Worm (Caenorhabditis elegans) whole organism, L1 larva: ENCODE measurements around the gene F58A6.2.
"Not testable (repeated sequence)": the region's sequence is repeated elsewhere in the genome, so short reads cannot be mapped to it uniquely, and the experiment has no call there.

ENCODE experiments used
- C34B4.2 ChIP-seq: sonication (generic microtip); optimal IDR thresholded peaks from 2 replicates; lab custom pipeline; 2017; ENCODE audit warnings: mild to moderate bottlenecking, missing genetic modification characterization, missing compliant biosample characterization
- Y116A8C.19 ChIP-seq: sonication (generic microtip); optimal IDR thresholded peaks from 2 replicates; lab custom pipeline; 2016; ENCODE audit warnings: missing compliant biosample characterization, missing genetic modification characterization, borderline replicate concordance
- alr-1 ChIP-seq: fragments of 200-800 bp; sonication (Bioruptor generic); optimal IDR thresholded peaks from 2 replicates; lab custom pipeline; 2018; ENCODE audit warnings: borderline replicate concordance, mild to moderate bottlenecking, missing genetic modification characterization, missing compliant biosample characterization
- aly-2 ChIP-seq: fragments of 150-350 bp; optimal IDR thresholded peaks from 2 replicates; lab custom pipeline; 2014; ENCODE audit warnings: missing biosample characterization, missing genetic modification characterization
- blmp-1 ChIP-seq: fragments of 150-350 bp; optimal IDR thresholded peaks from 2 replicates; lab custom pipeline; 2014; ENCODE audit warnings: missing biosample characterization, missing genetic modification characterization
- ceh-82 ChIP-seq, 3 experiments: fragments of 150-350 bp in 1 of 3; sonication (generic microtip) in 2 of 3; optimal IDR thresholded peaks; 2 replicates each; lab custom pipeline; 2014 to 2017; ENCODE audit warnings: missing biosample characterization in 3 of 3, missing genetic modification characterization in 3 of 3
- ceh-88 ChIP-seq: fragments of 200-800 bp; sonication (Bioruptor generic); IDR thresholded peaks from 2 replicates; pipeline ENCODE4 v1.3.6; 2022; ENCODE audit warnings: missing genetic modification characterization, missing compliant biosample characterization
- ceh-90 ChIP-seq: sonication (generic microtip); optimal IDR thresholded peaks from 2 replicates; lab custom pipeline; 2016; ENCODE audit warnings: missing genetic modification characterization, missing compliant biosample characterization
- efl-3 ChIP-seq: fragments of 200-800 bp; sonication (Bioruptor generic); optimal IDR thresholded peaks from 2 replicates; lab custom pipeline; 2018; ENCODE audit warnings: mild to moderate bottlenecking, missing genetic modification characterization, missing compliant biosample characterization
- fos-1 ChIP-seq: fragments of 150-350 bp; optimal IDR thresholded peaks from 2 replicates; lab custom pipeline; 2014; ENCODE audit warnings: missing biosample characterization, missing genetic modification characterization
- hlh-17 ChIP-seq: fragments of 200-800 bp; sonication (Bioruptor generic); optimal IDR thresholded peaks from 2 replicates; lab custom pipeline; 2018; ENCODE audit warnings: missing genetic modification characterization, mild to moderate bottlenecking, missing compliant biosample characterization, moderate library complexity, borderline replicate concordance
- hpl-2 ChIP-seq: fragments of 150-350 bp; optimal IDR thresholded peaks from 2 replicates; lab custom pipeline; 2014; ENCODE audit warnings: missing biosample characterization, missing genetic modification reagents, missing genetic modification characterization
- lin-13 ChIP-seq: fragments of 150-350 bp; optimal IDR thresholded peaks from 2 replicates; lab custom pipeline; 2014; ENCODE audit warnings: missing biosample characterization, missing genetic modification reagents, missing genetic modification characterization
- lin-14 ChIP-seq: fragments of 200-800 bp; sonication (Bioruptor generic); optimal IDR thresholded peaks from 2 replicates; lab custom pipeline; 2018; ENCODE audit warnings: mild to moderate bottlenecking, missing genetic modification characterization, moderate library complexity, missing compliant biosample characterization
- lin-15B ChIP-seq: fragments of 150-350 bp; sonication (generic microtip); optimal IDR thresholded peaks from 3 replicates; lab custom pipeline; 2014; ENCODE audit warnings: missing biosample characterization, missing genetic modification characterization
- lir-3 ChIP-seq: sonication (generic microtip); optimal IDR thresholded peaks from 2 replicates; lab custom pipeline; 2016; ENCODE audit warnings: mild to moderate bottlenecking, missing genetic modification characterization, moderate library complexity, missing compliant biosample characterization; ENCODE audit not compliant: poor library complexity
- mep-1 ChIP-seq: fragments of 150-350 bp; optimal IDR thresholded peaks from 2 replicates; lab custom pipeline; 2014; ENCODE audit warnings: missing biosample characterization, missing genetic modification characterization
- nhr-11 ChIP-seq: fragments of 150-350 bp; optimal IDR thresholded peaks from 2 replicates; lab custom pipeline; 2014; ENCODE audit warnings: missing biosample characterization, missing genetic modification characterization
- nhr-12 ChIP-seq: sonication (generic microtip); optimal IDR thresholded peaks from 2 replicates; lab custom pipeline; 2017; ENCODE audit warnings: missing biosample characterization, missing genetic modification characterization
- nhr-19 ChIP-seq: fragments of 200-800 bp; sonication (Bioruptor generic); conservative IDR thresholded peaks from 2 replicates; pipeline ENCODE4 v1.3.6; 2022; ENCODE audit warnings: missing genetic modification characterization, missing compliant biosample characterization
- nhr-76 ChIP-seq: sonication (generic microtip); optimal IDR thresholded peaks from 2 replicates; lab custom pipeline; 2017; ENCODE audit warnings: missing biosample characterization, missing genetic modification characterization
- nhr-77 ChIP-seq: fragments of 150-350 bp; optimal IDR thresholded peaks from 2 replicates; lab custom pipeline; 2014; ENCODE audit warnings: missing biosample characterization, missing genetic modification characterization
- nhr-85 ChIP-seq: sonication (generic microtip); peaks from one replicate; lab custom pipeline; 2016; ENCODE audit warnings: missing genetic modification characterization, inconsistent platforms, missing compliant biosample characterization
- nhr-90 ChIP-seq: sonication (generic microtip); optimal IDR thresholded peaks from 2 replicates; lab custom pipeline; 2016; ENCODE audit warnings: mild to moderate bottlenecking, missing genetic modification characterization, missing compliant biosample characterization; ENCODE audit not compliant: poor library complexity
- pag-3 ChIP-seq: sonication (generic microtip); optimal IDR thresholded peaks from 2 replicates; lab custom pipeline; 2017; ENCODE audit warnings: missing genetic modification characterization, mild to moderate bottlenecking, missing compliant biosample characterization, antibody characterized with exemption, borderline replicate concordance; ENCODE audit not compliant: insufficient read depth
- pqm-1 ChIP-seq: sonication (generic microtip); optimal IDR thresholded peaks from 3 replicates; lab custom pipeline; 2017; ENCODE audit warnings: missing biosample characterization, missing genetic modification characterization
- skn-1 ChIP-seq: fragments of 150-350 bp; optimal IDR thresholded peaks from 2 replicates; lab custom pipeline; 2014; ENCODE audit warnings: missing biosample characterization, missing genetic modification characterization
- snu-23 ChIP-seq: sonication (generic microtip); optimal IDR thresholded peaks from 2 replicates; lab custom pipeline; 2016; ENCODE audit warnings: missing genetic modification characterization, missing compliant biosample characterization
- sptf-1 ChIP-seq: fragments of 150-350 bp; optimal IDR thresholded peaks from 2 replicates; lab custom pipeline; 2014; ENCODE audit warnings: missing biosample characterization, missing genetic modification characterization
- sup-37 ChIP-seq: fragments of 200-800 bp; sonication (Bioruptor generic); optimal IDR thresholded peaks from 2 replicates; lab custom pipeline; 2018; ENCODE audit warnings: mild to moderate bottlenecking, missing genetic modification characterization, missing compliant biosample characterization
- swsn-7 ChIP-seq: sonication (generic microtip); optimal IDR thresholded peaks from 2 replicates; lab custom pipeline; 2016; ENCODE audit warnings: missing genetic modification characterization, missing compliant biosample characterization
- unc-30 ChIP-seq: sonication (generic microtip); optimal IDR thresholded peaks from 2 replicates; lab custom pipeline; 2017; ENCODE audit warnings: missing biosample characterization, missing genetic modification characterization
- zip-4 ChIP-seq: fragments of 200-800 bp; sonication (Bioruptor generic); optimal IDR thresholded peaks from 2 replicates; lab custom pipeline; 2018; ENCODE audit warnings: mild to moderate bottlenecking, missing genetic modification characterization, moderate library complexity, missing compliant biosample characterization
- ztf-4 ChIP-seq: fragments of 150-350 bp; optimal IDR thresholded peaks from 2 replicates; lab custom pipeline; 2014; ENCODE audit warnings: missing biosample characterization, missing genetic modification characterization

The F58A6.2 gene

DNA sequence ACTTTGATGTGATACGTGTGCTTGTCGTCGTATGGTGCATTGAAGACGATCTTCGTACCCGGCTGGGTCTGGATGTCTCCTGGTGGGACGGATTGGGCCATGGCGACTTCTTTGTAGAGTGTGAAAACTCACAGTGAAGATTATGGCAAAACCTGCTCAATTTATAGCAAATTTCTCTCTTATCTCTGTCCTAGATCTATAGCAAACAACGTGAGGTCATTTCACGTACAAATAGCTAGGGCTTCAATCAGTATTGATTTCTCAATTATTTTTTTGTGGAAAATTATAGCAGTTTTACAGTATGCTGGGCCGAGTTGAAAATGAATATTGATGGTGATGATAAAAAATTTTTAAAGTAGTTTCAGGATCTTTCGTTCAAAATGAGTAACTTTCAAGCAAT lies 20.5 kb downstream of the F58A6.2 start, which contains the start of gene msp-45 (continued):
- TF ChIP-seq nhr-77 (tag; lab: Kevin White, UChicago): no peak

DNA sequence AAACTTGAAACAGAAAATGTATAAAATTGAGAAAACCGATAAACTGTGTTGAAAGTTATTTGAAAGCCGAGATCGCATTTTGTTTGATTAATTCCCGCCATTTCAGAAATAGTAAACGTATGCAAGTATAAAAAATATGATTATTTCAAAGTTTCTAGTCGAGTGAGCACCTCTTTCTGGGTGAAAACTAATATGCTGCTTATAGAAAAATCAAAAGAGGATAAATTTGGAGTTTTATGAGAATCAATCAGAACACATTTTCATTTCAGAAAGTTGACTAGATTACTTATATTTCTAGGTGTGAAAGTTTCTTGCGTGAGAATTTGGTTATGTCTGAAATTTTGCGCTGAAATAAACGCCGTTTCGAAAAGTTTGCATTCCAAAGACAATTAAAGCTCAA lies 21.0 kb downstream of the F58A6.2 start, which contains the start of gene srb-13:
Gene srb-13 (minus strand): TSS at position 101 of the 400 bp plus-strand sequence.
- TF ChIP-seq skn-1: no peak
- no peak for TF ChIP-seq sptf-1 (tag; lab: Kevin White, UChicago)
- TF ChIP-seq nhr-76 (tag; lab: Kevin White, UChicago): no peak
- no peak for TF ChIP-seq ceh-88 (GFP tag; lab: Robert Waterston, UW)
- TF ChIP-seq hpl-2 (GFP tag; lab: Kevin White, UChicago): no peak
- no peak for TF ChIP-seq nhr-85 (tag; lab: Kevin White, UChicago)
- no peak for TF ChIP-seq Y116A8C.19 (tag; lab: Kevin White, UChicago)
- no peak for TF ChIP-seq pag-3 (tag; lab: Kevin White, UChicago)
- TF ChIP-seq fos-1: no peak
- no peak for TF ChIP-seq nhr-12 (tag; lab: Kevin White, UChicago)

DNA sequence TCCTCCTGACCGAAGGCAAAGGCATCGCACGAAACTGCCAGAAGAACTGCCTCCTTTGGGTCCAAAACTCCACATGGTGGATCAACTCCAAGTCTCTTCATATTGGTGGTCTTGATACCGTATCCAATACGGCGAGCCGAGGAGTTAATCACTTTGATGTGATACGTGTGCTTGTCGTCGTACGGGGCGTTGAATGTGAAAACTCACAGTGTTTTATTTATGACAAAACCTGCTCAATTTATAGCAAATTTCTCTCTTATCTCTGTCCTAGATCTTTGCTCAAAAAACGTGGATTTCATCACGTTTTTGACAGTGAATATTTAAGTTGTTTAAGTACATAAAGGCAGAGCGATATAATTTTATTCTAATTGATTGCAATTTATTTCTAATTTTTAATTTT lies 22.3 kb downstream of the F58A6.2 start, which contains the start of gene F58A6.9:
Gene F58A6.9 (minus strand): TSS at position 101 of the 400 bp plus-strand sequence.
- not testable (repeated sequence) for TF ChIP-seq lir-3 (tag; lab: Kevin White, UChicago); sup-37; sptf-1 (tag; lab: Kevin White, UChicago)

DNA sequence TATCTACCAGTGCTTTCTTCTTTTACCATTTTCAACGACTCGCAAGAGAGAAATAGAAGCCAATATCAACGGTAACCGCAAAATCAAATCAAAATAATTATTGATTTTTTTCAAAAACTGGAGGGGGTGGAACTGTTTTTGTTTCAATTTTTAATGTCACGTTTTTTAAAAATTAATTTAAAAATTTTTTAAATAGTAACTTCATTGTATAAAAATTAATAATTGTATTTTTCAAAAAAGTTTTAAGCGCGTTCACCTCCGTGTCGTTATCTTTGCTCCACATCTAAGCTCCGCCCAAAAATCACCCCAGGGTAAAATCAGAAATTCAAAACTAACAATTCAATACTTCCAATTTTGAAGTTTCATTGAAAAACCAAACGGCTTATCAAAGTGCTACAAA lies 24.6 kb downstream of the F58A6.2 start, which contains the start of gene C27D6.11:
Gene C27D6.11 (minus strand): TSS at position 101 of the 400 bp plus-strand sequence.
- TF ChIP-seq swsn-7 (no peak), ceh-90 (tag; lab: Kevin White, UChicago) (no peak), lin-15B (tag; lab: Kevin White, UChicago) (no peak), lin-14 (GFP tag; lab: Kevin White, UChicago) (no peak), blmp-1 (tag; lab: Kevin White, UChicago) (no peak), lin-13 (GFP tag; lab: Kevin White, UChicago) (no peak), nhr-90 (tag; lab: Kevin White, UChicago) (no peak), nhr-19 (GFP tag; lab: Robert Waterston, UW) (no peak), hpl-2 (GFP tag; lab: Kevin White, UChicago) (no peak), ceh-82 (tag; optimal IDR thresholded peaks at IDR 0.05; lab: Kevin White, UChicago) (no peak), ztf-4 (tag; lab: Kevin White, UChicago) (no peak), sup-37 (no peak), snu-23 (no peak), pqm-1 (tag; lab: Kevin White, UChicago) (no peak), hlh-17 (GFP tag; lab: Kevin White, UChicago) (no peak), unc-30 (tag; lab: Kevin White, UChicago) (no peak)

DNA sequence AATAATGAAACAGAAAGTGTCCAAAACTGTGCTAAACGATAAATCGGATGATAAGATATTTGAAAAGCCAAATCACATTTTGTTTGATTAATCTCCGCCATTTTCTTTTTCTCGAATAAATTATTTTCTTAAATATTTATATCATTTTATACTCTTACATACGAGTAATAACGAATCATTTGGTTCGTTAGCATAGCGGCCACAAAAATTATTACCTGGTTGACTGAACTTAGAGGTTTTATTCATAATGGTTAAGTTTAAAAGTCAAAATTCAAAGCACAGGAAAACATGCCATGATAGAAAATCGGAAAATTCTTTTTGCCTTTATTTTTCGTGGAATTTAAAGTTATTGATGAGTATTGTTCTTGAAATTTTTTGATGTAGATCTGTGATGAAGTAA lies 26.8 kb downstream of the F58A6.2 start, which contains the start of gene srb-5:
Gene srb-5 (minus strand): TSS at position 101 of the 400 bp plus-strand sequence.
- TF ChIP-seq efl-3 (GFP tag; lab: Kevin White, UChicago) (no peak), aly-2 (no peak), zip-4 (GFP tag; lab: Kevin White, UChicago) (no peak), C34B4.2 (tag; lab: Kevin White, UChicago) (no peak), blmp-1 (tag; lab: Kevin White, UChicago) (no peak), nhr-11 (no peak), mep-1 (tag; lab: Kevin White, UChicago) (no peak), alr-1 (tag; lab: Kevin White, UChicago) (no peak), swsn-7 (no peak), nhr-90 (tag; lab: Kevin White, UChicago) (no peak)
